Fruit fly (Drosophila melanogaster) whole organism, embryonic: Measurements from ENCODE around the gene CG12182.

ENCODE experiments used
- ATbp ChIP-seq: fragments of 200-800 bp; sonication (Bioruptor generic); optimal IDR thresholded peaks from 2 replicates; lab custom pipeline; 2017; ENCODE audit warnings: missing biosample characterization, mild to moderate bottlenecking, missing genetic modification characterization, missing genetic modification reagents
- Antp ChIP-seq: fragments of 200-800 bp; sonication (Bioruptor generic); optimal IDR thresholded peaks from 3 replicates; lab custom pipeline; 2016; ENCODE audit warnings: missing biosample characterization, missing genetic modification characterization
- Asciz ChIP-seq: fragments of 200-800 bp; sonication (Bioruptor generic); optimal IDR thresholded peaks from 2 replicates; lab custom pipeline; 2017; ENCODE audit warnings: missing biosample characterization, mild to moderate bottlenecking, missing genetic modification characterization, missing genetic modification reagents
- Blimp-1 ChIP-seq: fragments of 200-800 bp; sonication (Bioruptor generic); optimal IDR thresholded peaks from 3 replicates; lab custom pipeline; 2018; ENCODE audit warnings: missing biosample characterization, missing genetic modification characterization, mild to moderate bottlenecking, moderate library complexity, missing genetic modification reagents
- CG13287 ChIP-seq: fragments of 200-800 bp; sonication (Bioruptor generic); IDR thresholded peaks from 2 replicates; pipeline ENCODE4 v1.3.6; 2022; ENCODE audit warnings: missing biosample characterization, missing genetic modification characterization; ENCODE audit not compliant: partially characterized antibody
- CG14050 ChIP-seq: fragments of 200-800 bp; sonication (Bioruptor generic); IDR thresholded peaks from 3 replicates; pipeline ENCODE4 v1.3.6; 2022; ENCODE audit warnings: missing biosample characterization, missing genetic modification characterization
- CG15073 ChIP-seq: fragments of 200-800 bp; sonication (Bioruptor generic); optimal IDR thresholded peaks from 2 replicates; lab custom pipeline; 2016; ENCODE audit warnings: missing biosample characterization, missing genetic modification characterization
- CG15696 ChIP-seq: fragments of 200-800 bp; sonication (Bioruptor generic); optimal IDR thresholded peaks from 2 replicates; lab custom pipeline; 2019; ENCODE audit warnings: missing biosample characterization, mild to moderate bottlenecking, missing genetic modification characterization, moderate library complexity
- CG17568 ChIP-seq: fragments of 200-800 bp; sonication (Bioruptor generic); optimal IDR thresholded peaks from 2 replicates; lab custom pipeline; 2018; ENCODE audit warnings: missing biosample characterization, mild to moderate bottlenecking, missing genetic modification characterization, moderate library complexity
- CG18619 ChIP-seq: fragments of 200-800 bp; sonication (Bioruptor generic); optimal IDR thresholded peaks from 3 replicates; lab custom pipeline; 2017; ENCODE audit warnings: missing biosample characterization, mild to moderate bottlenecking, missing genetic modification characterization
- CG2199 ChIP-seq: fragments of 200-800 bp; sonication (Bioruptor generic); IDR thresholded peaks from 3 replicates; pipeline ENCODE4 v1.3.6; 2022; ENCODE audit warnings: missing biosample characterization, missing genetic modification characterization
- CG31441 ChIP-seq: fragments of 200-800 bp; sonication (Bioruptor generic); IDR thresholded peaks from 2 replicates; pipeline ENCODE4 v1.3.6; 2022; ENCODE audit warnings: missing biosample characterization, missing genetic modification characterization
- CG33557 ChIP-seq: fragments of 200-800 bp; sonication (Bioruptor generic); optimal IDR thresholded peaks from 2 replicates; lab custom pipeline; 2019; ENCODE audit warnings: missing biosample characterization, mild to moderate bottlenecking, missing genetic modification characterization, moderate library complexity
- CG4854 ChIP-seq: fragments of 200-800 bp; sonication (Bioruptor generic); optimal IDR thresholded peaks from 2 replicates; lab custom pipeline; 2016; ENCODE audit warnings: missing biosample characterization, missing genetic modification characterization, inconsistent platforms
- CG6254 ChIP-seq: fragments of 200-800 bp; sonication (Bioruptor generic); optimal IDR thresholded peaks from 3 replicates; lab custom pipeline; 2017; ENCODE audit warnings: mild to moderate bottlenecking, missing biosample characterization, missing genetic modification reagents, missing genetic modification characterization
- CG9817 ChIP-seq: fragments of 200-800 bp; sonication (Bioruptor generic); optimal IDR thresholded peaks from 2 replicates; lab custom pipeline; 2018; ENCODE audit warnings: missing biosample characterization, mild to moderate bottlenecking, missing genetic modification characterization, moderate library complexity
- CHES-1-like ChIP-seq: fragments of 200-800 bp; sonication (Bioruptor generic); optimal IDR thresholded peaks from 2 replicates; lab custom pipeline; 2016; ENCODE audit warnings: missing biosample characterization, missing genetic modification characterization
- D ChIP-seq, 2 experiments: fragments of 200-800 bp in 1 of 2; fragments of >200 bp in 1 of 2; sonication (Bioruptor generic) in 1 of 2; optimal IDR thresholded peaks; 2 replicates in 1 of 2; 3 replicates in 1 of 2; lab custom pipeline; 2017; ENCODE audit warnings: mild to moderate bottlenecking in 1 of 2, missing biosample characterization in 1 of 2, missing genetic modification characterization in 1 of 2, missing genetic modification reagents in 1 of 2
- Dad ChIP-seq: fragments of 200-800 bp; sonication (Bioruptor generic); optimal IDR thresholded peaks from 3 replicates; lab custom pipeline; 2016; ENCODE audit warnings: missing biosample characterization, missing genetic modification characterization
- Doc2 ChIP-seq: fragments of 200-800 bp; sonication (Bioruptor generic); IDR thresholded peaks from 2 replicates; pipeline ENCODE4 v1.3.6; 2022; ENCODE audit warnings: missing biosample characterization, missing genetic modification characterization
- Drgx ChIP-seq: fragments of 200-800 bp; sonication (Bioruptor generic); IDR thresholded peaks from 2 replicates; pipeline ENCODE4 v1.3.6; 2022; ENCODE audit warnings: missing biosample characterization, missing genetic modification characterization
- ERR ChIP-seq: fragments of 200-800 bp; sonication (Bioruptor generic); optimal IDR thresholded peaks from 2 replicates; lab custom pipeline; 2016; ENCODE audit warnings: missing biosample characterization, missing genetic modification characterization
- Ets65A ChIP-seq: fragments of 200-800 bp; sonication (Bioruptor generic); peaks from one replicate; lab custom pipeline; 2016; ENCODE audit warnings: missing biosample characterization, missing genetic modification characterization
- HmgD ChIP-seq: fragments of 200-800 bp; sonication (Bioruptor generic); optimal IDR thresholded peaks from 3 replicates; lab custom pipeline; 2016; ENCODE audit warnings: missing biosample characterization, missing genetic modification characterization
- Hr39 ChIP-seq: fragments of >200 bp; optimal IDR thresholded peaks from 2 replicates; lab custom pipeline; 2017
- Hsf ChIP-seq: fragments of 200-800 bp; sonication (Bioruptor generic); optimal IDR thresholded peaks from 3 replicates; lab custom pipeline; 2016; ENCODE audit warnings: missing biosample characterization, missing genetic modification characterization
- Oaz ChIP-seq: fragments of 200-800 bp; sonication (Bioruptor generic); IDR thresholded peaks from 2 replicates; pipeline ENCODE4 v1.3.6; 2022; ENCODE audit warnings: missing biosample characterization, missing genetic modification characterization
- Ssrp ChIP-seq: fragments of 200-800 bp; sonication (Bioruptor generic); optimal IDR thresholded peaks from 2 replicates; lab custom pipeline; 2018; ENCODE audit warnings: missing biosample characterization, mild to moderate bottlenecking, missing genetic modification characterization, moderate library complexity
- abd-A ChIP-seq: fragments of 200-800 bp; sonication (Bioruptor generic); optimal IDR thresholded peaks from 3 replicates; lab custom pipeline; 2019; ENCODE audit warnings: missing biosample characterization, mild to moderate bottlenecking, missing genetic modification characterization, moderate library complexity
- ac ChIP-seq: fragments of 200-800 bp; sonication (Bioruptor generic); optimal IDR thresholded peaks from 3 replicates; lab custom pipeline; 2017; ENCODE audit warnings: missing biosample characterization, mild to moderate bottlenecking, missing genetic modification characterization
- ato ChIP-seq: fragments of 200-800 bp; sonication (Bioruptor generic); IDR thresholded peaks from 2 replicates; pipeline ENCODE4 v1.3.6; 2022; ENCODE audit warnings: missing biosample characterization, missing genetic modification characterization; ENCODE audit not compliant: partially characterized antibody
- cad ChIP-seq: fragments of >200 bp; optimal IDR thresholded peaks from 2 replicates; lab custom pipeline; 2017; ENCODE audit warnings: missing biosample characterization, missing genetic modification characterization
- cato ChIP-seq: fragments of 200-800 bp; sonication (Bioruptor generic); optimal IDR thresholded peaks from 2 replicates; lab custom pipeline; 2016; ENCODE audit warnings: missing biosample characterization, missing genetic modification characterization, borderline replicate concordance
- chif ChIP-seq, 2 experiments: fragments of 200-800 bp; sonication (Bioruptor generic); optimal IDR thresholded peaks; 3 replicates each; lab custom pipeline; 2016; ENCODE audit warnings: missing biosample characterization in 2 of 2, missing genetic modification characterization in 2 of 2
- ci ChIP-seq: fragments of 200-800 bp; sonication (Bioruptor generic); IDR thresholded peaks from 3 replicates; pipeline ENCODE4 v1.3.6; 2022; ENCODE audit warnings: missing biosample characterization, missing genetic modification characterization
- crp ChIP-seq, 2 experiments: fragments of 200-800 bp; sonication (Bioruptor generic); optimal IDR thresholded peaks; 2 replicates in 1 of 2; 3 replicates in 1 of 2; lab custom pipeline; 2017; ENCODE audit warnings: missing biosample characterization in 2 of 2, missing genetic modification characterization in 2 of 2, mild to moderate bottlenecking in 1 of 2, moderate library complexity in 1 of 2
- gem ChIP-seq: fragments of 200-800 bp; sonication (Bioruptor generic); optimal IDR thresholded peaks from 2 replicates; lab custom pipeline; 2019; ENCODE audit warnings: missing biosample characterization, mild to moderate bottlenecking, missing genetic modification characterization, moderate library complexity
- hb ChIP-seq: fragments of 200-800 bp; sonication (Bioruptor generic); IDR thresholded peaks from 3 replicates; pipeline ENCODE4 v1.3.6; 2022; ENCODE audit warnings: missing biosample characterization, missing genetic modification characterization; ENCODE audit not compliant: partially characterized antibody
- jing ChIP-seq: fragments of 200-800 bp; sonication (Bioruptor generic); optimal IDR thresholded peaks from 2 replicates; lab custom pipeline; 2018; ENCODE audit warnings: missing biosample characterization, mild to moderate bottlenecking, missing genetic modification characterization
- jumu ChIP-seq: fragments of 200-800 bp; sonication (Bioruptor generic); optimal IDR thresholded peaks from 3 replicates; lab custom pipeline; 2016; ENCODE audit warnings: missing biosample characterization, missing genetic modification characterization
- kah ChIP-seq: fragments of 200-800 bp; sonication (Bioruptor generic); optimal IDR thresholded peaks from 2 replicates; lab custom pipeline; 2018; ENCODE audit warnings: missing biosample characterization, mild to moderate bottlenecking, missing genetic modification characterization
- knrl ChIP-seq: fragments of 200-800 bp; sonication (Bioruptor generic); IDR thresholded peaks from 3 replicates; pipeline ENCODE4 v1.3.6; 2022; ENCODE audit warnings: missing biosample characterization, missing genetic modification characterization; ENCODE audit not compliant: partially characterized antibody
- nau ChIP-seq: fragments of 200-800 bp; sonication (Bioruptor generic); optimal IDR thresholded peaks from 3 replicates; lab custom pipeline; 2017; ENCODE audit warnings: missing biosample characterization, mild to moderate bottlenecking, missing genetic modification characterization, missing genetic modification reagents
- pb ChIP-seq: fragments of 200-800 bp; sonication (Bioruptor generic); optimal IDR thresholded peaks from 3 replicates; lab custom pipeline; 2016; ENCODE audit warnings: missing biosample characterization, missing genetic modification characterization
- rib ChIP-seq: fragments of 200-800 bp; sonication (Bioruptor generic); IDR thresholded peaks from 2 replicates; pipeline ENCODE4 v1.3.6; 2022; ENCODE audit warnings: missing biosample characterization, missing genetic modification characterization
- slp2 ChIP-seq: fragments of 200-800 bp; sonication (Bioruptor generic); optimal IDR thresholded peaks from 2 replicates; lab custom pipeline; 2016; ENCODE audit warnings: missing biosample characterization, missing genetic modification characterization
- stwl ChIP-seq: fragments of 200-800 bp; sonication (Bioruptor generic); optimal IDR thresholded peaks from 3 replicates; lab custom pipeline; 2018; ENCODE audit warnings: missing biosample characterization, mild to moderate bottlenecking, missing genetic modification characterization, moderate library complexity
- tna ChIP-seq: fragments of 200-800 bp; sonication (Bioruptor generic); IDR thresholded peaks from 2 replicates; pipeline ENCODE4 v1.3.6; 2022; ENCODE audit warnings: missing biosample characterization, missing genetic modification characterization; ENCODE audit not compliant: partially characterized antibody

The CG12182 gene

DNA sequence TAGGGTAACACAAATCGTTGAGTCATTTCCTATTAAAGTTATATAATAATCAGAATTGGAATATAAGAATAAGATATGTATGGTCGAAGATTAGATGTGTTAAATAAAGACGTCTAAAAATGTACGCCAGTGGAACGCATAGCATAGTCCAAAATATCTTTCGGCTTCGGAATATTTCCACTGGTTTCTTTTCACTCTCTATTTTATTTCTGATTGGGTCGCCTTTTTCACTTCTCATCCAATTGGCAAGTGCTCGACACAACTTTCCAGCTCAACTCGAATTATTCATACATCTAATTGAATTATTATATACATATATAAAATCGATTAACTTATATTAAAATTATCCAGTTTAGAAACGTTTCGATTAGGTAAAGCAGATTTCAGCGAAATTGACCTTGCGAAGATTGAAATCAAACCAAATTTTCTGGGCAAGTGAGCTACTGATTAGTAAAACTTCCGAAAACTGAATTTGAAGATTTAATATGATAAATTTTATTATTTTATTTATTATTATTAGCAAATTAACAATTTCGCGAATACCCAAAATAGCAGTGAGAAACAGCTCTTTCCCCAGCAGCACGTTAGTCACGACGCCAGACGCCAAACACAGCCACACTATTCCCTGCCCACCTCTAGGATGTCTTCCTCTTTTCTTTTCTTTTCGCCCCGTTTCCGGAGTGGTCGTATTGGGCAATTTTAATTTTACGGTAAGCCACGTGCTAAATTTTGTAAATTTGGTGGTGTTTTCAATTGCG lies 12.4 kb downstream of the CG12182 start, which contains the start of gene RpL8 (continued):
- peak; percentile 79 for TF ChIP-seq slp2
- peak; percentile 41 for TF ChIP-seq Blimp-1 (GFP tag; lab: Kevin White, UChicago)
- TF ChIP-seq tna (GFP tag; lab: Robert Waterston, UW) = peak; percentile 48; the same call in 1 of the 2 replicates
- TF ChIP-seq CG6254 (GFP tag; lab: Kevin White, UChicago) = peak; percentile 85
- TF ChIP-seq D (optimal IDR thresholded peaks at IDR 0.05; lab: Kevin White, UChicago) = no peak
- TF ChIP-seq D (GFP tag; optimal IDR thresholded peaks at IDR 0.05; lab: Kevin White, UChicago) = peak; percentile 77
- TF ChIP-seq CG4854 (GFP tag; lab: Kevin White, UChicago) = peak; percentile 76
- peak; percentile 62 for TF ChIP-seq Antp
- TF ChIP-seq Hr39 (lab: Kevin White, UChicago) = no peak
- no peak; the same call in none of the 2 replicates for TF ChIP-seq Drgx (GFP tag; lab: Robert Waterston, UW)
- peak; percentile 61 for TF ChIP-seq CG13287 (GFP tag; lab: Robert Waterston, UW)
- peak; percentile 56 for TF ChIP-seq Ssrp (tag; lab: Kevin White, UChicago)
- TF ChIP-seq stwl (tag; lab: Kevin White, UChicago) = peak; percentile 30
- no peak for TF ChIP-seq abd-A (tag; lab: Kevin White, UChicago)
- TF ChIP-seq CG9817 = peak; percentile 75
- peak; percentile 26 for TF ChIP-seq jing (GFP tag; lab: Kevin White, UChicago)
- no peak for TF ChIP-seq CG2199 (GFP tag; lab: Robert Waterston, UW)
- peak; percentile 69 for TF ChIP-seq knrl (GFP tag; lab: Robert Waterston, UW)
- peak; percentile 80 for TF ChIP-seq CHES-1-like
- TF ChIP-seq cato (GFP tag; lab: Kevin White, UChicago) = no peak
- peak; percentile 88 for TF ChIP-seq nau (GFP tag; lab: Kevin White, UChicago)
- peak; percentile 78 for TF ChIP-seq CG14050
- TF ChIP-seq kah = peak; percentile 86
- TF ChIP-seq CG17568 (GFP tag; lab: Kevin White, UChicago) = peak; percentile 91
- TF ChIP-seq ATbp (GFP tag; lab: Kevin White, UChicago) = peak; percentile 86
- TF ChIP-seq HmgD = peak; percentile 79
- TF ChIP-seq Asciz (GFP tag; lab: Kevin White, UChicago) = peak; percentile 82
- peak; percentile 58 for TF ChIP-seq ac
- no peak for TF ChIP-seq Doc2 (GFP tag; lab: Robert Waterston, UW)
- TF ChIP-seq CG15696 (tag; lab: Kevin White, UChicago) = peak; percentile 45
- no peak for TF ChIP-seq CG15073 (GFP tag; lab: Kevin White, UChicago)
- TF ChIP-seq Ets65A (GFP tag; lab: Kevin White, UChicago) = peak; percentile 99
- TF ChIP-seq Hsf = peak; percentile 78
- TF ChIP-seq ato = peak; percentile 43; the same call in 1 of the 2 replicates
- peak; percentile 71 for TF ChIP-seq Oaz (GFP tag; lab: Robert Waterston, UW)
- peak; percentile 97 for TF ChIP-seq ci
- no peak for TF ChIP-seq hb (GFP tag; lab: Robert Waterston, UW)
- peak; percentile 71 for TF ChIP-seq pb
- TF ChIP-seq jumu (GFP tag; lab: Kevin White, UChicago) = peak; percentile 53
- TF ChIP-seq CG33557 (GFP tag; lab: Kevin White, UChicago) = peak; percentile 70
- peak; percentile 65 for TF ChIP-seq gem
- TF ChIP-seq crp (GFP tag; optimal IDR thresholded peaks at IDR 0.05; lab: Kevin White, UChicago) = peak in 1 of 2 experiments; percentile 34
- TF ChIP-seq ERR (GFP tag; lab: Kevin White, UChicago) = peak; percentile 46
- peak; percentile 42; the same call in 1 of the 2 replicates for TF ChIP-seq rib (GFP tag; lab: Robert Waterston, UW)
- peak; percentile 53 to 75 for TF ChIP-seq chif (GFP tag; optimal IDR thresholded peaks at IDR 0.05; lab: Kevin White, UChicago)
- no peak for TF ChIP-seq cad (GFP tag; lab: Kevin White, UChicago)
- peak; percentile 84 for TF ChIP-seq CG18619 (GFP tag; lab: Kevin White, UChicago)
- peak; percentile 68 for TF ChIP-seq CG31441 (GFP tag; lab: Robert Waterston, UW)
- peak; percentile 74 for TF ChIP-seq Dad (GFP tag; lab: Kevin White, UChicago)
